Worm (Caenorhabditis elegans): ENCODE results near the gene his-31.

DNA sequence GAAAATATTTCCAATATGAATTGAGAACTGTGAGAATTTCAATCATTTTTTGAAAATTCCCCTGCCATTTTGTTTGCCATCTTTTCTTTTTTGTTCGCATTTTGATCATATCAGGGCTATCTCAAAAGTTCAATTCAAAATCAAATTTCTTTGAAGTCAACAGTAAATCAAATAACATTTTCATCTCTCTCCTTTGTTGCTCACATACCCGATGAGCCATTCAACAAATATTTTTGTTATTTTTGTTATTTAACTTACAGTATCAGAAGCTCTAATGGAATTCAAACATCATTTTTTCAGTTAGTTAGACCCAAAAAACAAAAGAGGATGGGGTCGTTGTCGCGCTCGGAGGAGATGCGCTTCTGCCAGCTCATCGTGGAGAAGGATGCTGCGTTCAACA is 30.1 kb downstream of the his-31 start, which contains the start of gene vha-5:
- TF ChIP-seq unc-62 (GFP tag; optimal IDR thresholded peaks at IDR 0.05 in 1 of 2) (no peak), unc-62 (tag; optimal IDR thresholded peaks at IDR 0.05) (no peak), lin-39 (tag; optimal IDR thresholded peaks at IDR 0.05) (no peak), ama-1 (optimal IDR thresholded peaks at IDR 0.05) (no peak), Y105C5A.15 (GFP tag; IDR thresholded peaks at IDR 0.05) (no peak), nhr-42 (GFP tag; IDR thresholded peaks at IDR 0.05) (no peak), ZK337.2 (GFP tag; IDR thresholded peaks at IDR 0.05) (no peak), ZK546.5 (tag; optimal IDR thresholded peaks at IDR 0.05) (no peak), aly-2 (tag; optimal IDR thresholded peaks at IDR 0.05) (no peak), skn-1 (tag; optimal IDR thresholded peaks at IDR 0.05) (no peak)

All from whole organism, L4 larva.